ENCODE assay signal across 4 fruit fly cellular contexts in the genomic region with DNA sequence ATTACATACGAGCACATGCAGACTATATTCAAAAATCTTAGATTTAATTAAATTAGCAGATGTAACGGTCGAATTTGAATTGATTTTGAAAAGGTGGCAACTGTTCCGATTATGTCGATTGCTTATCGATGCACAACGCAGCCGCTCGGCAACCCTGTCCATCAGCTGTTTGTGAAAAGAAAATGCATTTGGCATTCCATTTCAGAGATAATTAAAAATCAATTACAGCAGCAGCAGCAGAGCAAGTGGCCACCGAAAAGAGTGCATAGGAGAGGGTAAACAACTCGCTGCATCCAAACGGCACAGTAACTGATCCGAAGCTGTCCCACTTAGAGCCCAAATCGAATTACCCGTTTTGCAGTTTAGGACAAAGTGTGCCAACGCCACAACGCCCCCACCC.
TF ChIP-seq lines count a peak whose summit lies in the region.

Gene Patj (plus strand): TSS at position 155 of the 400 bp plus-strand sequence.

- TF ChIP-seq CTCF in whole organism, embryonic (GFP tag; optimal IDR thresholded peaks at IDR 0.05; lab: Kevin White, UChicago): peak; percentile 49

TF ChIP-seq in whole organism, 6 proteins besides CTCF, POLR2A, EP300 and RAD21:
- TF ChIP-seq pan (optimal IDR thresholded peaks at IDR 0.05; lab: Kevin White, UChicago) (no peak), Dll (optimal IDR thresholded peaks at IDR 0.05; lab: Kevin White, UChicago) (peak; percentile 54)

TF ChIP-seq in whole organism, adult, 20 proteins besides CTCF, POLR2A, EP300 and RAD21:
- no peak for TF ChIP-seq CG7101 (tag; optimal IDR thresholded peaks at IDR 0.05; lab: Kevin White, UChicago)
- TF ChIP-seq CG14711 (tag; optimal IDR thresholded peaks at IDR 0.05; lab: Kevin White, UChicago): peak; percentile 97
- peak; percentile 39 for TF ChIP-seq bab1 (GFP tag; optimal IDR thresholded peaks at IDR 0.05; lab: Kevin White, UChicago)
- no peak for TF ChIP-seq toe (GFP tag; optimal IDR thresholded peaks at IDR 0.05; lab: Kevin White, UChicago)
- no peak for TF ChIP-seq cic (GFP tag; optimal IDR thresholded peaks at IDR 0.05; lab: Kevin White, UChicago)
- TF ChIP-seq CG1620 (GFP tag; optimal IDR thresholded peaks at IDR 0.05; lab: Kevin White, UChicago): no peak
- TF ChIP-seq Hr96 (GFP tag; optimal IDR thresholded peaks at IDR 0.05; lab: Kevin White, UChicago): no peak
- no peak for TF ChIP-seq CG7045 (GFP tag; optimal IDR thresholded peaks at IDR 0.05; lab: Kevin White, UChicago)

TF ChIP-seq in whole organism, embryonic, 481 proteins besides CTCF, POLR2A, EP300 and RAD21 (continues in another document):
- TF ChIP-seq Fer3 (tag; optimal IDR thresholded peaks at IDR 0.05; lab: Kevin White, UChicago) (no peak), zen (tag; optimal IDR thresholded peaks at IDR 0.05; lab: Kevin White, UChicago) (peak; percentile 98), CG31441 (GFP tag; IDR thresholded peaks at IDR 0.05; lab: Robert Waterston, UW) (no peak), CG31224 (GFP tag; IDR thresholded peaks at IDR 0.05; lab: Robert Waterston, UW) (no peak), Ets97D (GFP tag; optimal IDR thresholded peaks at IDR 0.05; lab: Kevin White, UChicago) (peak; percentile 24), Dp (GFP tag; optimal IDR thresholded peaks at IDR 0.05; lab: Kevin White, UChicago) (peak; percentile 69), CG32767 (GFP tag; IDR thresholded peaks at IDR 0.05; lab: Robert Waterston, UW) (no peak), chinmo (GFP tag; IDR thresholded peaks at IDR 0.05; lab: Robert Waterston, UW; ENCODE audit: partially characterized antibody) (peak; percentile 99), CG4404 (GFP tag; IDR thresholded peaks at IDR 0.05; lab: Robert Waterston, UW) (no peak), CG9932 (GFP tag; IDR thresholded peaks at IDR 0.05; lab: Robert Waterston, UW) (no peak), BEAF-32 (GFP tag; optimal IDR thresholded peaks at IDR 0.05; lab: Kevin White, UChicago) (peak; percentile 59), pnt (GFP tag; optimal IDR thresholded peaks at IDR 0.05; lab: Kevin White, UChicago) (no peak), HLH4C (GFP tag; IDR thresholded peaks at IDR 0.05; lab: Robert Waterston, UW; ENCODE audit: partially characterized antibody) (peak; percentile 24; the same call in 1 of the 3 replicates), CG11456 (GFP tag; IDR thresholded peaks at IDR 0.05; lab: Robert Waterston, UW) (no peak), dati (GFP tag; IDR thresholded peaks at IDR 0.05; lab: Robert Waterston, UW) (no peak), Scr (GFP tag; IDR thresholded peaks at IDR 0.05; lab: Robert Waterston, UW; ENCODE audit: partially characterized antibody) (peak; percentile 55), CG13287 (GFP tag; IDR thresholded peaks at IDR 0.05; lab: Robert Waterston, UW; ENCODE audit: partially characterized antibody) (peak; percentile 72), ftz-f1 (GFP tag; optimal IDR thresholded peaks at IDR 0.05; lab: Kevin White, UChicago) (no peak), gro (GFP tag; optimal IDR thresholded peaks at IDR 0.05; lab: Kevin White, UChicago) (no peak), CG9727 (GFP tag; optimal IDR thresholded peaks at IDR 0.05; lab: Kevin White, UChicago) (no peak), ci (GFP tag; IDR thresholded peaks at IDR 0.05; lab: Robert Waterston, UW) (0 out of 3 replicates have a peak, but pooled peaks have one; percentile 32), CG18476 (GFP tag; optimal IDR thresholded peaks at IDR 0.05; lab: Kevin White, UChicago) (no peak), Atf-2 (GFP tag; optimal IDR thresholded peaks at IDR 0.05; lab: Kevin White, UChicago) (no peak), CG5245 (GFP tag; optimal IDR thresholded peaks at IDR 0.05; lab: Kevin White, UChicago) (no peak), CG10209 (GFP tag; optimal IDR thresholded peaks at IDR 0.05; lab: Kevin White, UChicago) (no peak), vvl (GFP tag; IDR thresholded peaks at IDR 0.05; lab: Robert Waterston, UW) (peak; percentile 28), trem (tag; optimal IDR thresholded peaks at IDR 0.05; lab: Kevin White, UChicago) (peak; percentile 68), unc-4 (GFP tag; IDR thresholded peaks at IDR 0.05; lab: Robert Waterston, UW; ENCODE audit: partially characterized antibody) (peak; percentile 55), MBD-R2 (GFP tag; IDR thresholded peaks at IDR 0.05; lab: Robert Waterston, UW) (peak; percentile 97), CG14014 (GFP tag; IDR thresholded peaks at IDR 0.05; lab: Robert Waterston, UW) (no peak), CG10267 (tag; optimal IDR thresholded peaks at IDR 0.05; lab: Kevin White, UChicago) (peak; percentile 2), CG4854 (GFP tag; optimal IDR thresholded peaks at IDR 0.05; lab: Kevin White, UChicago) (no peak), CG17385 (GFP tag; optimal IDR thresholded peaks at IDR 0.05; lab: Kevin White, UChicago) (no peak), CG30403 (GFP tag; optimal IDR thresholded peaks at IDR 0.05; lab: Kevin White, UChicago) (no peak), Lpt (GFP tag; optimal IDR thresholded peaks at IDR 0.05; lab: Kevin White, UChicago) (no peak), CG3838 (GFP tag; optimal IDR thresholded peaks at IDR 0.05; lab: Kevin White, UChicago) (no peak), vnd (GFP tag; IDR thresholded peaks at IDR 0.05; lab: Robert Waterston, UW; ENCODE audit: partially characterized antibody) (no peak), Myb (GFP tag; optimal IDR thresholded peaks at IDR 0.05; lab: Kevin White, UChicago) (peak; percentile 99)

TF ChIP-seq in whole organism, pupa, 21 proteins besides CTCF, POLR2A, EP300 and RAD21:
- TF ChIP-seq CG10348 (GFP tag; IDR thresholded peaks at IDR 0.05; lab: Robert Waterston, UW) (no peak), EcR (GFP tag; optimal IDR thresholded peaks at IDR 0.05; lab: Kevin White, UChicago) (peak; percentile 17)
